Fruit fly (Drosophila melanogaster) whole organism, wandering third instar larva: ENCODE measurements around the gene dsf.

Experiments used
- Abd-B ChIP-seq: fragments of >200 bp; optimal IDR thresholded peaks from 2 replicates; lab custom pipeline; 2017; ENCODE audit warnings: missing biosample characterization, missing genetic modification characterization
- CG32264 ChIP-seq: fragments of 200-800 bp; sonication (Bioruptor generic); optimal IDR thresholded peaks from 2 replicates; lab custom pipeline; 2016; ENCODE audit warnings: missing biosample characterization, missing genetic modification characterization
- CG9705 ChIP-seq: fragments of 200-800 bp; sonication (Bioruptor generic); optimal IDR thresholded peaks from 2 replicates; lab custom pipeline; 2018; ENCODE audit warnings: missing biosample characterization, mild to moderate bottlenecking, missing genetic modification characterization
- CrebA ChIP-seq: fragments of 200-800 bp; sonication (Bioruptor generic); optimal IDR thresholded peaks from 2 replicates; lab custom pipeline; 2016; ENCODE audit warnings: missing biosample characterization, mild to moderate bottlenecking, missing genetic modification characterization, borderline replicate concordance
- Dfd ChIP-seq: fragments of >200 bp; optimal IDR thresholded peaks from 2 replicates; lab custom pipeline; 2017; ENCODE audit warnings: missing biosample characterization, missing genetic modification characterization
- Dif ChIP-seq: fragments of 200-275, 200-300 bp; sonication (Bioruptor generic); optimal IDR thresholded peaks from 2 replicates; lab custom pipeline; 2018; ENCODE audit warnings: missing biosample characterization, missing genetic modification characterization; ENCODE audit not compliant: partially characterized antibody
- GATAd ChIP-seq: sonication (Bioruptor generic); optimal IDR thresholded peaks from 2 replicates; lab custom pipeline; 2016; ENCODE audit warnings: missing biosample characterization, missing genetic modification characterization
- HLH106 ChIP-seq: fragments of 200-800 bp; optimal IDR thresholded peaks from 3 replicates; lab custom pipeline; 2019; ENCODE audit warnings: missing biosample characterization, mild to moderate bottlenecking, missing genetic modification characterization, moderate library complexity
- Hr83 ChIP-seq: fragments of 200-300 bp; sonication (Bioruptor generic); optimal IDR thresholded peaks from 2 replicates; lab custom pipeline; 2016; ENCODE audit warnings: missing biosample characterization, mild to moderate bottlenecking, missing genetic modification characterization, moderate library complexity; ENCODE audit not compliant: poor library complexity, severe bottlenecking
- Mio ChIP-seq: sonication (Bioruptor generic); optimal IDR thresholded peaks from 2 replicates; lab custom pipeline; 2016; ENCODE audit warnings: missing biosample characterization, missing genetic modification characterization
- Myc ChIP-seq: fragments of >200 bp; optimal IDR thresholded peaks from 2 replicates; lab custom pipeline; 2017
- OdsH ChIP-seq: fragments of 200-800 bp; sonication (Bioruptor generic); optimal IDR thresholded peaks from 2 replicates; lab custom pipeline; 2016; ENCODE audit warnings: missing biosample characterization, mild to moderate bottlenecking, missing genetic modification characterization
- Rel ChIP-seq, 2 experiments: fragments of 200-800 bp; sonication (Bioruptor generic) in 1 of 2; optimal IDR thresholded peaks; 2 replicates in 1 of 2; 3 replicates in 1 of 2; lab custom pipeline; 2016 to 2019; ENCODE audit warnings: mild to moderate bottlenecking in 2 of 2, missing biosample characterization in 2 of 2, missing genetic modification characterization in 2 of 2, moderate library complexity in 1 of 2
- Sp1 ChIP-seq: fragments of 200-800 bp; sonication (Bioruptor generic); optimal IDR thresholded peaks from 3 replicates; lab custom pipeline; 2019; ENCODE audit warnings: missing biosample characterization, mild to moderate bottlenecking, missing genetic modification characterization, moderate library complexity
- Vsx2 ChIP-seq: fragments of 200-300, 225-300 bp; sonication (Bioruptor generic); optimal IDR thresholded peaks from 2 replicates; lab custom pipeline; 2018; ENCODE audit warnings: missing biosample characterization, missing genetic modification characterization; ENCODE audit not compliant: partially characterized antibody
- br ChIP-seq: fragments of 200-800 bp; sonication (Bioruptor generic); optimal IDR thresholded peaks from 2 replicates; lab custom pipeline; 2016; ENCODE audit warnings: missing biosample characterization, missing genetic modification characterization
- brk ChIP-seq: fragments of 200-800 bp; sonication (Bioruptor generic); optimal IDR thresholded peaks from 2 replicates; lab custom pipeline; 2016; ENCODE audit warnings: missing biosample characterization, mild to moderate bottlenecking, missing genetic modification characterization
- dl ChIP-seq, 2 experiments: fragments of 175-275, 200-275 bp in 1 of 2; fragments of 200-275 bp in 1 of 2; sonication (Bioruptor generic); optimal IDR thresholded peaks; lab custom pipeline; 2018; ENCODE audit warnings: mild to moderate bottlenecking in 2 of 2, missing biosample characterization in 2 of 2, missing genetic modification characterization in 2 of 2, moderate library complexity in 2 of 2; ENCODE audit not compliant: partially characterized antibody in 2 of 2, insufficient read depth in 1 of 2
- dmrt93B ChIP-seq: fragments of 200-800 bp; sonication (Bioruptor generic); optimal IDR thresholded peaks from 2 replicates; lab custom pipeline; 2018; ENCODE audit warnings: missing biosample characterization, mild to moderate bottlenecking, missing genetic modification characterization
- ey ChIP-seq: fragments of 200-800 bp; sonication (Bioruptor generic); optimal IDR thresholded peaks from 2 replicates; lab custom pipeline; 2016; ENCODE audit warnings: missing biosample characterization, missing genetic modification characterization
- h ChIP-seq: fragments of 200-800 bp; sonication (Bioruptor generic); optimal IDR thresholded peaks from 3 replicates; lab custom pipeline; 2016; ENCODE audit warnings: missing biosample characterization, mild to moderate bottlenecking, missing genetic modification characterization
- lola ChIP-seq: fragments of >200 bp; optimal IDR thresholded peaks from 2 replicates; lab custom pipeline; 2017; ENCODE audit warnings: missing biosample characterization, missing genetic modification characterization
- psq ChIP-seq: fragments of 200-800 bp; sonication (Bioruptor generic); optimal IDR thresholded peaks from 3 replicates; lab custom pipeline; 2017; ENCODE audit warnings: missing biosample characterization, mild to moderate bottlenecking, missing genetic modification characterization, moderate library complexity
- rgr ChIP-seq: fragments of 200-800 bp; sonication (Bioruptor generic); optimal IDR thresholded peaks from 3 replicates; lab custom pipeline; 2016; ENCODE audit warnings: missing biosample characterization, mild to moderate bottlenecking, missing genetic modification characterization
- sage ChIP-seq: fragments of 200-800 bp; sonication (Bioruptor generic); optimal IDR thresholded peaks from 2 replicates; lab custom pipeline; 2016; ENCODE audit warnings: missing biosample characterization, mild to moderate bottlenecking, missing genetic modification characterization
- tai ChIP-seq: sonication (Bioruptor generic); optimal IDR thresholded peaks from 2 replicates; lab custom pipeline; 2016; ENCODE audit warnings: missing biosample characterization, missing genetic modification characterization
- woc ChIP-seq: sonication (Bioruptor generic); optimal IDR thresholded peaks from 2 replicates; lab custom pipeline; 2016; ENCODE audit warnings: missing biosample characterization, mild to moderate bottlenecking, missing genetic modification characterization

dsf gene

dm6 chr2L:5943229-5944078, 17.7 kb downstream of the dsf start, which contains the start of the genes Sfp26Ad and Gpdh1 (continued):
- TF ChIP-seq CG9705 (GFP tag; lab: Kevin White, UChicago): peak; percentile 79
- TF ChIP-seq GATAd (GFP tag; lab: Kevin White, UChicago): peak; percentile 23
- TF ChIP-seq Dfd (GFP tag; lab: Kevin White, UChicago): no peak
- no peak for TF ChIP-seq tai (GFP tag; lab: Kevin White, UChicago)
- TF ChIP-seq rgr (GFP tag; lab: Kevin White, UChicago): peak; percentile 87
- no peak for TF ChIP-seq Abd-B

- TF ChIP-seq Mio: no peak
- TF ChIP-seq Hr83: peak; percentile 30
- no peak for TF ChIP-seq woc
- peak; percentile 75 for TF ChIP-seq Dif
- TF ChIP-seq CG32264 (GFP tag; lab: Kevin White, UChicago): no peak
- no peak for TF ChIP-seq Rel (GFP tag; optimal IDR thresholded peaks at IDR 0.05; lab: Kevin White, UChicago)
- peak; percentile 80 for TF ChIP-seq Rel (tag; optimal IDR thresholded peaks at IDR 0.05; lab: Kevin White, UChicago)
- no peak for TF ChIP-seq HLH106 (tag; lab: Kevin White, UChicago)
- TF ChIP-seq Vsx2 (GFP tag; lab: Kevin White, UChicago): peak; percentile 42
- peak; percentile 72 for TF ChIP-seq h (GFP tag; lab: Kevin White, UChicago)
- TF ChIP-seq dl (GFP tag; optimal IDR thresholded peaks at IDR 0.05; lab: Kevin White, UChicago; ENCODE audit: insufficient read depth in 1 of 2, partially characterized antibody in 2 of 2): peak; percentile 73 to 84
Measured at dm6 chr2L:5944305-5945282, 18.9 kb downstream of the dsf start.

dm6 chr2L:5945651-5946547, 20.2 kb downstream of the dsf start:
- TF ChIP-seq psq (GFP tag; lab: Kevin White, UChicago): no peak

DNA sequence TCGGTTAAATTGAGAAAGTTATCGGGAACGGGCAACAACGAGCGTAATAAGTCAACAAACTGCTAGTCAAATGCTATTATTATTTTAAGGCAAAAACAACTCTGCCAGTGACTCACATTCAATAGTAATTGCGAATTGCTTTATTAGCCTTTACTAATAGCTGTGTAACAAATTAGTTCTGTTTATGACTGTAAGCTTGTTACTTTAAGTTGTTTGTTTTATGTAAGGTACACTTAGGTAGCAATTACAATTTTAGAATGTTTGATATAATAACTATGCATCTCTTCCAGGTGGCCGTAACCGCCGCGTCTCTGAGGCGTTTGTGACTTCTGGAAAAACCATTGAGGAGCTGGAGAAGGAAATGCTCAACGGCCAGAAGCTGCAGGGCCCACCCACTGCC, 21.0 kb downstream of the dsf start:
- TF ChIP-seq br (GFP tag; lab: Kevin White, UChicago): no peak
- TF ChIP-seq sage (GFP tag; lab: Kevin White, UChicago): no peak
- TF ChIP-seq Myc (lab: Kevin White, UChicago): no peak
- no peak for TF ChIP-seq CrebA (GFP tag; lab: Kevin White, UChicago)
- TF ChIP-seq lola (GFP tag; lab: Kevin White, UChicago): no peak
- TF ChIP-seq OdsH: no peak
- TF ChIP-seq dl (GFP tag; optimal IDR thresholded peaks at IDR 0.05; lab: Kevin White, UChicago; ENCODE audit: insufficient read depth in 1 of 2, partially characterized antibody in 2 of 2): no peak
- TF ChIP-seq Dif: no peak
- no peak for TF ChIP-seq Rel (GFP tag; optimal IDR thresholded peaks at IDR 0.05; lab: Kevin White, UChicago)
- no peak for TF ChIP-seq Rel (tag; optimal IDR thresholded peaks at IDR 0.05; lab: Kevin White, UChicago)
- no peak for TF ChIP-seq tai (GFP tag; lab: Kevin White, UChicago)
- no peak for TF ChIP-seq Sp1 (GFP tag; lab: Kevin White, UChicago)
- TF ChIP-seq woc: no peak
- no peak for TF ChIP-seq dmrt93B (GFP tag; lab: Kevin White, UChicago)
- no peak for TF ChIP-seq ey (GFP tag; lab: Kevin White, UChicago)
- TF ChIP-seq Dfd (GFP tag; lab: Kevin White, UChicago): no peak
- no peak for TF ChIP-seq GATAd (GFP tag; lab: Kevin White, UChicago)
- TF ChIP-seq brk: no peak
